Fruit fly (Drosophila melanogaster) whole organism, embryonic: ENCODE results near the gene CycB3.

ENCODE experiments used
- Ada2b ChIP-seq: fragments of 200-800 bp; sonication (Bioruptor generic); IDR thresholded peaks from 2 replicates; pipeline ENCODE4 v1.3.6; 2022; ENCODE audit warnings: missing biosample characterization, missing genetic modification characterization
- CG11456 ChIP-seq: fragments of 200-800 bp; sonication (Bioruptor generic); IDR thresholded peaks from 3 replicates; pipeline ENCODE4 v1.3.6; 2022; ENCODE audit warnings: missing biosample characterization, missing genetic modification characterization
- CG11560 ChIP-seq: fragments of 200-800 bp; sonication (Bioruptor generic); IDR thresholded peaks from 3 replicates; pipeline ENCODE4 v1.3.6; 2022; ENCODE audit warnings: missing biosample characterization, missing genetic modification characterization
- CG17359 ChIP-seq: fragments of 200-800 bp; sonication (Bioruptor generic); optimal IDR thresholded peaks from 3 replicates; lab custom pipeline; 2018; ENCODE audit warnings: missing biosample characterization, mild to moderate bottlenecking, missing genetic modification characterization, moderate library complexity
- CG17802 ChIP-seq: fragments of 200-800 bp; sonication (Bioruptor generic); optimal IDR thresholded peaks from 2 replicates; lab custom pipeline; 2018; ENCODE audit warnings: missing biosample characterization, mild to moderate bottlenecking, missing genetic modification characterization, moderate library complexity
- CG2120 ChIP-seq: fragments of 200-800 bp; sonication (Bioruptor generic); optimal IDR thresholded peaks from 3 replicates; lab custom pipeline; 2016; ENCODE audit warnings: missing biosample characterization, missing genetic modification characterization
- CG2712 ChIP-seq: fragments of 200-800 bp; optimal IDR thresholded peaks from 3 replicates; lab custom pipeline; 2019; ENCODE audit warnings: missing biosample characterization, mild to moderate bottlenecking, missing genetic modification characterization, moderate library complexity
- CG3065 ChIP-seq: fragments of 200-800 bp; sonication (Bioruptor generic); optimal IDR thresholded peaks from 2 replicates; lab custom pipeline; 2016; ENCODE audit warnings: missing biosample characterization, missing genetic modification characterization
- CG3281 ChIP-seq: fragments of 200-800 bp; sonication (Bioruptor generic); optimal IDR thresholded peaks from 3 replicates; lab custom pipeline; 2017; ENCODE audit warnings: missing biosample characterization, mild to moderate bottlenecking, missing genetic modification characterization
- CG4730 ChIP-seq: fragments of 200-800 bp; sonication (Bioruptor generic); IDR thresholded peaks from 2 replicates; pipeline ENCODE4 v1.3.6; 2022; ENCODE audit warnings: missing biosample characterization, missing genetic modification characterization
- CG5245 ChIP-seq: fragments of 200-800 bp; sonication (Bioruptor generic); optimal IDR thresholded peaks from 3 replicates; lab custom pipeline; 2016; ENCODE audit warnings: missing biosample characterization, missing genetic modification characterization
- CG6689 ChIP-seq: fragments of 200-800 bp; sonication (Bioruptor generic); IDR thresholded peaks from 2 replicates; pipeline ENCODE4 v1.3.6; 2022; ENCODE audit warnings: missing biosample characterization, missing genetic modification characterization
- CG7987 ChIP-seq: fragments of 200-800 bp; sonication (Bioruptor generic); optimal IDR thresholded peaks from 2 replicates; lab custom pipeline; 2018; ENCODE audit warnings: missing biosample characterization, mild to moderate bottlenecking, missing genetic modification characterization, moderate library complexity
- CG8281 ChIP-seq: fragments of 200-800 bp; sonication (Bioruptor generic); optimal IDR thresholded peaks from 2 replicates; lab custom pipeline; 2018; ENCODE audit warnings: missing biosample characterization, mild to moderate bottlenecking, missing genetic modification characterization, moderate library complexity
- CG9797 ChIP-seq: fragments of 200-800 bp; sonication (Bioruptor generic); optimal IDR thresholded peaks from 3 replicates; lab custom pipeline; 2018; ENCODE audit warnings: missing biosample characterization, mild to moderate bottlenecking, missing genetic modification characterization
- Camta ChIP-seq: fragments of 200-800 bp; sonication (Bioruptor generic); optimal IDR thresholded peaks from 2 replicates; lab custom pipeline; 2016; ENCODE audit warnings: missing biosample characterization, missing genetic modification characterization
- CoRest ChIP-seq: fragments of 200-800 bp; sonication (Bioruptor generic); optimal IDR thresholded peaks from 3 replicates; lab custom pipeline; 2018; ENCODE audit warnings: missing biosample characterization, mild to moderate bottlenecking, missing genetic modification characterization, moderate library complexity
- Dbx ChIP-seq: fragments of 200-800 bp; sonication (Bioruptor generic); IDR thresholded peaks from 3 replicates; pipeline ENCODE4 v1.3.6; 2022; ENCODE audit warnings: missing biosample characterization, missing genetic modification characterization
- Dref ChIP-seq: fragments of 200-800 bp; sonication (Bioruptor generic); IDR thresholded peaks from 2 replicates; pipeline ENCODE4 v1.3.6; 2022; ENCODE audit warnings: missing biosample characterization, missing genetic modification characterization
- Drgx ChIP-seq: fragments of 200-800 bp; sonication (Bioruptor generic); IDR thresholded peaks from 2 replicates; pipeline ENCODE4 v1.3.6; 2022; ENCODE audit warnings: missing biosample characterization, missing genetic modification characterization
- E2f2 ChIP-seq: fragments of 200-800 bp; sonication (Bioruptor generic); IDR thresholded peaks from 2 replicates; pipeline ENCODE4 v1.3.6; 2022; ENCODE audit warnings: missing biosample characterization, missing genetic modification characterization
- H2.0 ChIP-seq: fragments of 200-800 bp; sonication (Bioruptor generic); IDR thresholded peaks from 2 replicates; pipeline ENCODE4 v1.3.6; 2022; ENCODE audit warnings: missing biosample characterization, missing genetic modification characterization
- HLH4C ChIP-seq: fragments of 200-800 bp; sonication (Bioruptor generic); IDR thresholded peaks from 3 replicates; pipeline ENCODE4 v1.3.6; 2022; ENCODE audit warnings: missing biosample characterization, missing genetic modification characterization; ENCODE audit not compliant: partially characterized antibody
- Hr39 ChIP-seq: fragments of >200 bp; optimal IDR thresholded peaks from 2 replicates; lab custom pipeline; 2017
- Hsf ChIP-seq: fragments of 200-800 bp; sonication (Bioruptor generic); optimal IDR thresholded peaks from 3 replicates; lab custom pipeline; 2016; ENCODE audit warnings: missing biosample characterization, missing genetic modification characterization
- Mad ChIP-seq: fragments of 200-800 bp; sonication (Bioruptor generic); optimal IDR thresholded peaks from 2 replicates; lab custom pipeline; 2016; ENCODE audit warnings: missing biosample characterization, missing genetic modification characterization
- NC2β ChIP-seq: fragments of 200-800 bp; sonication (Bioruptor generic); optimal IDR thresholded peaks from 2 replicates; lab custom pipeline; 2016; ENCODE audit warnings: missing biosample characterization, missing genetic modification characterization
- Sox100B ChIP-seq: fragments of 200-800 bp; sonication (Bioruptor generic); optimal IDR thresholded peaks from 3 replicates; lab custom pipeline; 2018; ENCODE audit warnings: missing biosample characterization, mild to moderate bottlenecking, missing genetic modification characterization
- Sox102F ChIP-seq: fragments of 200-800 bp; sonication (Bioruptor generic); optimal IDR thresholded peaks from 2 replicates; lab custom pipeline; 2018; ENCODE audit warnings: missing biosample characterization, mild to moderate bottlenecking, missing genetic modification characterization, moderate library complexity
- Trl ChIP-seq, 3 experiments: fragments of >200 bp in 2 of 3; fragments of 200-800 bp in 1 of 3; sonication (Bioruptor generic) in 1 of 3; optimal IDR thresholded peaks; 2 replicates in 1 of 3; 3 replicates in 2 of 3; lab custom pipeline; 2016 to 2017; ENCODE audit warnings: missing biosample characterization in 1 of 3, missing genetic modification characterization in 1 of 3
- Xrp1 ChIP-seq: fragments of 200-800 bp; sonication (Bioruptor generic); IDR thresholded peaks from 2 replicates; pipeline ENCODE4 v1.3.6; 2022; ENCODE audit warnings: missing biosample characterization, missing genetic modification characterization
- YL-1 ChIP-seq: fragments of 200-800 bp; sonication (Bioruptor generic); optimal IDR thresholded peaks from 3 replicates; lab custom pipeline; 2017; ENCODE audit warnings: missing biosample characterization, mild to moderate bottlenecking, missing genetic modification characterization
- ab ChIP-seq: fragments of 200-800 bp; sonication (Bioruptor generic); optimal IDR thresholded peaks from 2 replicates; lab custom pipeline; 2016; ENCODE audit warnings: missing biosample characterization, missing genetic modification characterization
- cad ChIP-seq: fragments of >200 bp; optimal IDR thresholded peaks from 2 replicates; lab custom pipeline; 2017; ENCODE audit warnings: missing biosample characterization, missing genetic modification characterization
- corto ChIP-seq: fragments of 200-800 bp; sonication (Bioruptor generic); optimal IDR thresholded peaks from 2 replicates; lab custom pipeline; 2016; ENCODE audit warnings: missing biosample characterization, mild to moderate bottlenecking, missing genetic modification characterization, moderate library complexity
- gce ChIP-seq: fragments of 200-800 bp; sonication (Bioruptor generic); IDR thresholded peaks from 3 replicates; pipeline ENCODE4 v1.3.6; 2022; ENCODE audit warnings: missing biosample characterization, missing genetic modification characterization
- hbn ChIP-seq: fragments of 200-800 bp; sonication (Bioruptor generic); IDR thresholded peaks from 2 replicates; pipeline ENCODE4 v1.3.6; 2022; ENCODE audit warnings: missing biosample characterization, missing genetic modification characterization; ENCODE audit not compliant: partially characterized antibody
- ind ChIP-seq: fragments of 200-800 bp; sonication (Bioruptor generic); optimal IDR thresholded peaks from 3 replicates; lab custom pipeline; 2016; ENCODE audit warnings: missing biosample characterization, missing genetic modification characterization
- inv ChIP-seq: fragments of 200-800 bp; sonication (Bioruptor generic); IDR thresholded peaks from 2 replicates; pipeline ENCODE4 v1.3.6; 2022; ENCODE audit warnings: missing biosample characterization, missing genetic modification characterization; ENCODE audit not compliant: partially characterized antibody
- lbe ChIP-seq: fragments of 200-800 bp; sonication (Bioruptor generic); optimal IDR thresholded peaks from 2 replicates; lab custom pipeline; 2016; ENCODE audit warnings: missing biosample characterization, mild to moderate bottlenecking, missing genetic modification characterization
- pan ChIP-seq, 4 experiments: fragments of >200 bp in 3 of 4; fragments of 200-800 bp in 1 of 4; sonication (Bioruptor generic) in 1 of 4; optimal IDR thresholded peaks in 3 of 4; IDR thresholded peaks in 1 of 4; 2 replicates each; pipeline versions ENCODE4 v1.3.6 to Lab custom; 2017 to 2022; ENCODE audit warnings: missing biosample characterization in 2 of 4, missing genetic modification characterization in 2 of 4, mixed read lengths in 1 of 4
- scrt ChIP-seq: fragments of 200-800 bp; sonication (Bioruptor generic); optimal IDR thresholded peaks from 2 replicates; lab custom pipeline; 2018; ENCODE audit warnings: missing biosample characterization, mild to moderate bottlenecking, missing genetic modification characterization, moderate library complexity
- sens-2 ChIP-seq: fragments of 200-800 bp; sonication (Bioruptor generic); IDR thresholded peaks from 2 replicates; pipeline ENCODE4 v1.3.6; 2022; ENCODE audit warnings: missing biosample characterization, missing genetic modification characterization
- slbo ChIP-seq: fragments of 200-800 bp; sonication (Bioruptor generic); IDR thresholded peaks from 2 replicates; pipeline ENCODE4 v1.3.6; 2022; ENCODE audit warnings: missing biosample characterization, missing genetic modification characterization
- sr ChIP-seq: fragments of 200-800 bp; sonication (Bioruptor generic); IDR thresholded peaks from 3 replicates; pipeline ENCODE4 v1.3.6; 2022; ENCODE audit warnings: missing biosample characterization, missing genetic modification characterization
- tin ChIP-seq: fragments of 200-800 bp; sonication (Bioruptor generic); optimal IDR thresholded peaks from 3 replicates; lab custom pipeline; 2016; ENCODE audit warnings: missing biosample characterization, missing genetic modification characterization
- tio ChIP-seq: fragments of 200-800 bp; sonication (Bioruptor generic); optimal IDR thresholded peaks from 2 replicates; lab custom pipeline; 2017; ENCODE audit warnings: missing biosample characterization, missing genetic modification characterization, inconsistent platforms

The CycB3 gene

dm6 chr3R:24876843-24877457 lies 6.3 kb upstream of the CycB3 start, which contains the start of the genes CG11089 and CG31381 (continued):
- TF ChIP-seq sr (GFP tag; lab: Robert Waterston, UW) (no peak), lbe (GFP tag; lab: Kevin White, UChicago) (peak; percentile 4), gce (GFP tag; lab: Robert Waterston, UW) (no peak), Sox102F (GFP tag; lab: Kevin White, UChicago) (no peak), NC2β (GFP tag; lab: Kevin White, UChicago) (no peak), CG3065 (GFP tag; lab: Kevin White, UChicago) (no peak), Ada2b (GFP tag; lab: Robert Waterston, UW) (no peak), ind (GFP tag; lab: Kevin White, UChicago) (no peak), CG8281 (no peak), Trl (optimal IDR thresholded peaks at IDR 0.05; lab: Kevin White, UChicago) (no peak), Trl (GFP tag; optimal IDR thresholded peaks at IDR 0.05; lab: Kevin White, UChicago) (no peak), Mad (GFP tag; lab: Kevin White, UChicago) (no peak), Camta (GFP tag; lab: Kevin White, UChicago) (no peak), sens-2 (GFP tag; lab: Robert Waterston, UW) (no peak), Dref (no peak), CG9797 (no peak), tin (GFP tag; lab: Kevin White, UChicago) (no peak), CG7987 (GFP tag; lab: Kevin White, UChicago) (no peak)

- TF ChIP-seq slbo (GFP tag; lab: Robert Waterston, UW) (peak; percentile 99), ab (GFP tag; lab: Kevin White, UChicago) (peak; percentile 66), hbn (GFP tag; lab: Robert Waterston, UW) (peak; percentile 97), E2f2 (GFP tag; lab: Robert Waterston, UW) (no peak), YL-1 (GFP tag; lab: Kevin White, UChicago) (peak; percentile 50), H2.0 (peak; percentile 94), Hsf (GFP tag; lab: Kevin White, UChicago) (peak; percentile 86), Sox100B (GFP tag; lab: Kevin White, UChicago) (no peak), scrt (no peak), Dbx (GFP tag; lab: Robert Waterston, UW) (peak; percentile 98), pan (optimal IDR thresholded peaks at IDR 0.05; lab: Kevin White, UChicago) (no peak), pan (GFP tag; optimal IDR thresholded peaks at IDR 0.05 in 1 of 2, IDR thresholded peaks at IDR 0.05 in 1 of 2) (peak in 1 of 2 experiments; percentile 95), CoRest (peak; percentile 93), CG2712 (tag; lab: Kevin White, UChicago) (peak; percentile 94), Xrp1 (peak; percentile 95), corto (GFP tag; lab: Kevin White, UChicago) (peak; percentile 44), CG6689 (GFP tag; lab: Robert Waterston, UW) (peak; percentile 93), CG11456 (GFP tag; lab: Robert Waterston, UW) (peak; percentile 98), CG5245 (GFP tag; lab: Kevin White, UChicago) (peak; percentile 82), HLH4C (GFP tag; lab: Robert Waterston, UW) (peak; percentile 87), CG4730 (GFP tag; lab: Robert Waterston, UW) (peak; percentile 84), Drgx (GFP tag; lab: Robert Waterston, UW) (peak; percentile 89), CG17359 (peak; percentile 90), Hr39 (peak; percentile 94), cad (GFP tag; lab: Kevin White, UChicago) (no peak), tio (GFP tag; lab: Kevin White, UChicago) (no peak), inv (GFP tag; lab: Robert Waterston, UW) (peak; percentile 94), CG2120 (GFP tag; lab: Kevin White, UChicago) (peak; percentile 92), CG3281 (peak; percentile 90), CG11560 (tag; lab: Robert Waterston, UW) (peak; percentile 72), CG17802 (peak; percentile 45)
These were observed 5.6 kb upstream of the CycB3 start, which contains the start of gene CG3744 for dm6 chr3R:24875939-24876842. Gene CG3744 (minus strand): TSS chr3R:24876654.
